Fruit fly (Drosophila melanogaster) whole organism, wandering third instar larva: Measurements from ENCODE around the gene Skel.
A peak's percentile ranks its signal among the peaks of the same experiment; 100 is the strongest.

Experiments used
- Abd-B ChIP-seq: fragments of >200 bp; optimal IDR thresholded peaks from 2 replicates; lab custom pipeline; 2017; ENCODE audit warnings: missing biosample characterization, missing genetic modification characterization
- CG32264 ChIP-seq: fragments of 200-800 bp; sonication (Bioruptor generic); optimal IDR thresholded peaks from 2 replicates; lab custom pipeline; 2016; ENCODE audit warnings: missing biosample characterization, missing genetic modification characterization
- CG9705 ChIP-seq: fragments of 200-800 bp; sonication (Bioruptor generic); optimal IDR thresholded peaks from 2 replicates; lab custom pipeline; 2018; ENCODE audit warnings: missing biosample characterization, mild to moderate bottlenecking, missing genetic modification characterization
- CrebA ChIP-seq: fragments of 200-800 bp; sonication (Bioruptor generic); optimal IDR thresholded peaks from 2 replicates; lab custom pipeline; 2016; ENCODE audit warnings: missing biosample characterization, mild to moderate bottlenecking, missing genetic modification characterization, borderline replicate concordance
- Dfd ChIP-seq: fragments of >200 bp; optimal IDR thresholded peaks from 2 replicates; lab custom pipeline; 2017; ENCODE audit warnings: missing biosample characterization, missing genetic modification characterization
- Dif ChIP-seq: fragments of 200-275, 200-300 bp; sonication (Bioruptor generic); optimal IDR thresholded peaks from 2 replicates; lab custom pipeline; 2018; ENCODE audit warnings: missing biosample characterization, missing genetic modification characterization; ENCODE audit not compliant: partially characterized antibody
- GATAd ChIP-seq: sonication (Bioruptor generic); optimal IDR thresholded peaks from 2 replicates; lab custom pipeline; 2016; ENCODE audit warnings: missing biosample characterization, missing genetic modification characterization
- HLH106 ChIP-seq: fragments of 200-800 bp; optimal IDR thresholded peaks from 3 replicates; lab custom pipeline; 2019; ENCODE audit warnings: missing biosample characterization, mild to moderate bottlenecking, missing genetic modification characterization, moderate library complexity
- Hnf4 ChIP-seq: fragments of 200-800 bp; sonication (Bioruptor generic); optimal IDR thresholded peaks from 2 replicates; lab custom pipeline; 2016; ENCODE audit warnings: missing biosample characterization, mild to moderate bottlenecking, missing genetic modification characterization
- Hr78 ChIP-seq: fragments of >200 bp; optimal IDR thresholded peaks from 2 replicates; lab custom pipeline; 2017; ENCODE audit warnings: missing biosample characterization, missing genetic modification characterization
- Hr83 ChIP-seq: fragments of 200-300 bp; sonication (Bioruptor generic); optimal IDR thresholded peaks from 2 replicates; lab custom pipeline; 2016; ENCODE audit warnings: missing biosample characterization, mild to moderate bottlenecking, missing genetic modification characterization, moderate library complexity; ENCODE audit not compliant: poor library complexity, severe bottlenecking
- Jra ChIP-seq: sonication (Bioruptor generic); optimal IDR thresholded peaks from 2 replicates; lab custom pipeline; 2016; ENCODE audit warnings: missing biosample characterization, missing genetic modification characterization
- Mio ChIP-seq: sonication (Bioruptor generic); optimal IDR thresholded peaks from 2 replicates; lab custom pipeline; 2016; ENCODE audit warnings: missing biosample characterization, missing genetic modification characterization
- Myc ChIP-seq: fragments of >200 bp; optimal IDR thresholded peaks from 2 replicates; lab custom pipeline; 2017
- N ChIP-seq: fragments of >200 bp; optimal IDR thresholded peaks from 2 replicates; lab custom pipeline; 2018; ENCODE audit warnings: missing biosample characterization, missing external identifiers, missing genetic modification characterization
- OdsH ChIP-seq: fragments of 200-800 bp; sonication (Bioruptor generic); optimal IDR thresholded peaks from 2 replicates; lab custom pipeline; 2016; ENCODE audit warnings: missing biosample characterization, mild to moderate bottlenecking, missing genetic modification characterization
- Rel ChIP-seq, 2 experiments: fragments of 200-800 bp; sonication (Bioruptor generic) in 1 of 2; optimal IDR thresholded peaks; 2 replicates in 1 of 2; 3 replicates in 1 of 2; lab custom pipeline; 2016 to 2019; ENCODE audit warnings: mild to moderate bottlenecking in 2 of 2, missing biosample characterization in 2 of 2, missing genetic modification characterization in 2 of 2, moderate library complexity in 1 of 2
- Sp1 ChIP-seq: fragments of 200-800 bp; sonication (Bioruptor generic); optimal IDR thresholded peaks from 3 replicates; lab custom pipeline; 2019; ENCODE audit warnings: missing biosample characterization, mild to moderate bottlenecking, missing genetic modification characterization, moderate library complexity
- Vsx2 ChIP-seq: fragments of 200-300, 225-300 bp; sonication (Bioruptor generic); optimal IDR thresholded peaks from 2 replicates; lab custom pipeline; 2018; ENCODE audit warnings: missing biosample characterization, missing genetic modification characterization; ENCODE audit not compliant: partially characterized antibody
- br ChIP-seq: fragments of 200-800 bp; sonication (Bioruptor generic); optimal IDR thresholded peaks from 2 replicates; lab custom pipeline; 2016; ENCODE audit warnings: missing biosample characterization, missing genetic modification characterization
- brk ChIP-seq: fragments of 200-800 bp; sonication (Bioruptor generic); optimal IDR thresholded peaks from 2 replicates; lab custom pipeline; 2016; ENCODE audit warnings: missing biosample characterization, mild to moderate bottlenecking, missing genetic modification characterization
- dl ChIP-seq, 2 experiments: fragments of 175-275, 200-275 bp in 1 of 2; fragments of 200-275 bp in 1 of 2; sonication (Bioruptor generic); optimal IDR thresholded peaks; lab custom pipeline; 2018; ENCODE audit warnings: mild to moderate bottlenecking in 2 of 2, missing biosample characterization in 2 of 2, missing genetic modification characterization in 2 of 2, moderate library complexity in 2 of 2; ENCODE audit not compliant: partially characterized antibody in 2 of 2, insufficient read depth in 1 of 2
- dmrt93B ChIP-seq: fragments of 200-800 bp; sonication (Bioruptor generic); optimal IDR thresholded peaks from 2 replicates; lab custom pipeline; 2018; ENCODE audit warnings: missing biosample characterization, mild to moderate bottlenecking, missing genetic modification characterization
- dsf ChIP-seq: sonication (Bioruptor generic); optimal IDR thresholded peaks from 2 replicates; lab custom pipeline; 2016; ENCODE audit warnings: missing biosample characterization, missing genetic modification characterization, borderline replicate concordance
- ey ChIP-seq: fragments of 200-800 bp; sonication (Bioruptor generic); optimal IDR thresholded peaks from 2 replicates; lab custom pipeline; 2016; ENCODE audit warnings: missing biosample characterization, missing genetic modification characterization
- foxo ChIP-seq, 2 experiments: fragments of 200-800 bp; sonication (Bioruptor generic); optimal IDR thresholded peaks; 2 replicates in 1 of 2; 3 replicates in 1 of 2; lab custom pipeline; 2016 to 2017; ENCODE audit warnings: missing biosample characterization in 2 of 2, missing genetic modification characterization in 2 of 2
- fru ChIP-seq: fragments of 200-800 bp; sonication (Bioruptor generic); optimal IDR thresholded peaks from 3 replicates; lab custom pipeline; 2016; ENCODE audit warnings: missing biosample characterization, mild to moderate bottlenecking, missing genetic modification characterization
- h ChIP-seq: fragments of 200-800 bp; sonication (Bioruptor generic); optimal IDR thresholded peaks from 3 replicates; lab custom pipeline; 2016; ENCODE audit warnings: missing biosample characterization, mild to moderate bottlenecking, missing genetic modification characterization
- jim ChIP-seq: fragments of 175-275, 200-325 bp; sonication (Bioruptor generic); optimal IDR thresholded peaks from 2 replicates; lab custom pipeline; 2016; ENCODE audit warnings: missing biosample characterization, mild to moderate bottlenecking, missing genetic modification characterization
- lola ChIP-seq: fragments of >200 bp; optimal IDR thresholded peaks from 2 replicates; lab custom pipeline; 2017; ENCODE audit warnings: missing biosample characterization, missing genetic modification characterization
- pan ChIP-seq: fragments of >200 bp; optimal IDR thresholded peaks from 2 replicates; lab custom pipeline; 2017
- psq ChIP-seq: fragments of 200-800 bp; sonication (Bioruptor generic); optimal IDR thresholded peaks from 3 replicates; lab custom pipeline; 2017; ENCODE audit warnings: missing biosample characterization, mild to moderate bottlenecking, missing genetic modification characterization, moderate library complexity
- rgr ChIP-seq: fragments of 200-800 bp; sonication (Bioruptor generic); optimal IDR thresholded peaks from 3 replicates; lab custom pipeline; 2016; ENCODE audit warnings: missing biosample characterization, mild to moderate bottlenecking, missing genetic modification characterization
- sage ChIP-seq: fragments of 200-800 bp; sonication (Bioruptor generic); optimal IDR thresholded peaks from 2 replicates; lab custom pipeline; 2016; ENCODE audit warnings: missing biosample characterization, mild to moderate bottlenecking, missing genetic modification characterization
- sv ChIP-seq: fragments of 200-800 bp; sonication (Bioruptor generic); optimal IDR thresholded peaks from 3 replicates; lab custom pipeline; 2016; ENCODE audit warnings: missing biosample characterization, missing genetic modification characterization
- tai ChIP-seq: sonication (Bioruptor generic); optimal IDR thresholded peaks from 2 replicates; lab custom pipeline; 2016; ENCODE audit warnings: missing biosample characterization, missing genetic modification characterization
- usp ChIP-seq: fragments of >200 bp; optimal IDR thresholded peaks from 2 replicates; lab custom pipeline; 2017; ENCODE audit warnings: missing biosample characterization, missing genetic modification characterization
- woc ChIP-seq: sonication (Bioruptor generic); optimal IDR thresholded peaks from 2 replicates; lab custom pipeline; 2016; ENCODE audit warnings: missing biosample characterization, mild to moderate bottlenecking, missing genetic modification characterization

Skel gene

DNA sequence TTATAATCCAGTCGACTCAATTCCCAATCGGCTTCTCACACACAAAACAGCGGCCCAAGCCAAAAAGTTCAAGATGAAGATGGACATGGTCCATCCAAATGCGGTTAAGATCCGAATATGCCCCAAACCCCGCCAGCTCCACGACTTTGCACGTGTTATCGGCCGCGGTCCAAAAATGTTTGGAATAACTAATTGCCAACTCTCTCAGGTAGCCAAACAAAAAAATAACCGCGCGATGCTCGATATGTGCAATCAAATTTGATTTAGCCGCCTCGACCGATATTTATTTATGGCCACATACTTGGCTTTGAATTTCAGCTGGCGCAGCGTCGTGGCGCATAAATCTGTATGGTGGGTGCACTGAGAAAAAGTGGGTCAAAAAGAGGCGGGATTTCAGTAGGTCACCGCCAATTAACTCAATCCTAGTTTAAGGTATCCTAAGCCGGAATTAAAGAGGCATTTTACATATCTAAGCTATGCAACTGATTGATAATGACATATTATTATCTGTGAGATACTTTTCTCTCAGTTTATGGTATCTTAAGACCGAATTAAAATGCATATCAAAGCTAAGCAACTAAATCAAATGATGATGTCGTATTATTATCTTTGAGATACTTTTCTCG, 38.1 kb upstream of the Skel start:
- no peak for TF ChIP-seq tai
- TF ChIP-seq HLH106 = no peak
- no peak for TF ChIP-seq sv (GFP tag; lab: Kevin White, UChicago)
- TF ChIP-seq Dif (GFP tag; lab: Kevin White, UChicago) = no peak
- peak; percentile 5 for TF ChIP-seq woc (GFP tag; lab: Kevin White, UChicago)
- TF ChIP-seq OdsH (GFP tag; lab: Kevin White, UChicago) = peak; percentile 2
- TF ChIP-seq CG9705 (GFP tag; lab: Kevin White, UChicago) = no peak
- no peak for TF ChIP-seq jim (GFP tag; lab: Kevin White, UChicago)
- no peak for TF ChIP-seq Vsx2 (GFP tag; lab: Kevin White, UChicago)
- TF ChIP-seq dmrt93B (GFP tag; lab: Kevin White, UChicago) = peak; percentile 15
- no peak for TF ChIP-seq Myc (lab: Kevin White, UChicago)
- no peak for TF ChIP-seq psq
- no peak for TF ChIP-seq h (GFP tag; lab: Kevin White, UChicago)
- TF ChIP-seq CrebA (GFP tag; lab: Kevin White, UChicago) = no peak
- no peak for TF ChIP-seq dsf
- TF ChIP-seq Hr78 (GFP tag; lab: Kevin White, UChicago) = no peak
- no peak for TF ChIP-seq sage
- peak in 1 of 2 experiments; percentile 50 for TF ChIP-seq foxo (GFP tag; optimal IDR thresholded peaks at IDR 0.05; lab: Kevin White, UChicago)
- no peak for TF ChIP-seq usp (GFP tag; lab: Kevin White, UChicago)
- TF ChIP-seq GATAd (GFP tag; lab: Kevin White, UChicago) = no peak
- TF ChIP-seq Dfd = no peak
- peak; percentile 37 for TF ChIP-seq fru (GFP tag; lab: Kevin White, UChicago)
- TF ChIP-seq Hr83 (GFP tag; lab: Kevin White, UChicago) = no peak
- no peak for TF ChIP-seq Sp1 (GFP tag; lab: Kevin White, UChicago)
- no peak for TF ChIP-seq pan (lab: Kevin White, UChicago)
- peak; percentile 35 for TF ChIP-seq rgr (GFP tag; lab: Kevin White, UChicago)
- no peak for TF ChIP-seq CG32264 (GFP tag; lab: Kevin White, UChicago)
- TF ChIP-seq brk (GFP tag; lab: Kevin White, UChicago) = no peak
- TF ChIP-seq Rel (GFP tag; optimal IDR thresholded peaks at IDR 0.05; lab: Kevin White, UChicago) = no peak
- TF ChIP-seq Rel (tag; optimal IDR thresholded peaks at IDR 0.05; lab: Kevin White, UChicago) = no peak
- no peak for TF ChIP-seq Mio (GFP tag; lab: Kevin White, UChicago)
- no peak for TF ChIP-seq dl (GFP tag; optimal IDR thresholded peaks at IDR 0.05; lab: Kevin White, UChicago; ENCODE audit: insufficient read depth in 1 of 2, partially characterized antibody in 2 of 2)
- TF ChIP-seq Abd-B (GFP tag; lab: Kevin White, UChicago) = no peak
- peak; percentile 50 for TF ChIP-seq ey (GFP tag; lab: Kevin White, UChicago)
- peak; percentile 21 for TF ChIP-seq Hnf4
- no peak for TF ChIP-seq Jra
- TF ChIP-seq N (GFP tag; lab: Kevin White, UChicago) = no peak
- no peak for TF ChIP-seq lola (GFP tag; lab: Kevin White, UChicago)
- no peak for TF ChIP-seq br
- TF ChIP-seq, all 38 proteins: peak for 8

- TF ChIP-seq Hnf4 (no peak), Jra (no peak), Hr78 (GFP tag; lab: Kevin White, UChicago) (no peak), dsf (no peak), CG9705 (GFP tag; lab: Kevin White, UChicago) (no peak), Mio (GFP tag; lab: Kevin White, UChicago) (no peak), Rel (GFP tag; optimal IDR thresholded peaks at IDR 0.05; lab: Kevin White, UChicago) (no peak), Rel (tag; optimal IDR thresholded peaks at IDR 0.05; lab: Kevin White, UChicago) (no peak)
- TF ChIP-seq, all 38 proteins: peak for 0
Observed at dm6 chr3R:10650641-10651318, 36.0 kb upstream of the Skel start.
